Worm (Caenorhabditis elegans): Measurements from ENCODE around the gene F48G7.7.

Gene F48G7.7

ce11 chrV:578977-579376, 47.2 kb downstream of the F48G7.7 start, which contains the start of gene K06H6.4:
K06H6.4 (plus strand) TSS chrV:579277.
- no peak for TF ChIP-seq ztf-11 (tag; optimal IDR thresholded peaks at IDR 0.05)
- no peak for TF ChIP-seq drap-1 (GFP tag; optimal IDR thresholded peaks at IDR 0.05)
- TF ChIP-seq ces-1 (GFP tag; optimal IDR thresholded peaks at IDR 0.05): no peak
- no peak for TF ChIP-seq ceh-39 (tag; optimal IDR thresholded peaks at IDR 0.05)
- no peak for TF ChIP-seq cnd-1 (tag; optimal IDR thresholded peaks at IDR 0.05)
- no peak for TF ChIP-seq blmp-1 (tag; optimal IDR thresholded peaks at IDR 0.05)
- no peak for TF ChIP-seq hlh-1 (tag; optimal IDR thresholded peaks at IDR 0.05)
- no peak for TF ChIP-seq pha-4 (tag; optimal IDR thresholded peaks at IDR 0.05)
- TF ChIP-seq nhr-28 (tag; optimal IDR thresholded peaks at IDR 0.05): no peak

ce11 chrV:576918-577317, 49.3 kb downstream of the F48G7.7 start:
- TF ChIP-seq ztf-11 (tag; optimal IDR thresholded peaks at IDR 0.05) (no peak), elt-3 (tag; optimal IDR thresholded peaks at IDR 0.05) (no peak), flh-1 (GFP tag; optimal IDR thresholded peaks at IDR 0.05) (no peak), unc-62 (GFP tag; optimal IDR thresholded peaks at IDR 0.05) (no peak), ceh-39 (tag; optimal IDR thresholded peaks at IDR 0.05) (no peak), mep-1 (tag; optimal IDR thresholded peaks at IDR 0.05) (no peak), unc-39 (tag; optimal IDR thresholded peaks at IDR 0.05) (no peak), lin-32 (GFP tag; optimal IDR thresholded peaks at IDR 0.05) (no peak)

ce11 chrV:576070-576469, 50.2 kb downstream of the F48G7.7 start, which contains the start of gene K06H6.5:
K06H6.5 (plus strand) TSS chrV:576370.
- TF ChIP-seq ceh-83 (GFP tag; optimal IDR thresholded peaks at IDR 0.05) (no peak), zip-8 (tag; optimal IDR thresholded peaks at IDR 0.05) (no peak), hlh-1 (tag; optimal IDR thresholded peaks at IDR 0.05) (no peak), drap-1 (GFP tag; optimal IDR thresholded peaks at IDR 0.05) (no peak), nhr-76 (tag; optimal IDR thresholded peaks at IDR 0.05) (no peak), ces-1 (GFP tag; optimal IDR thresholded peaks at IDR 0.05) (no peak), lin-32 (GFP tag; optimal IDR thresholded peaks at IDR 0.05) (no peak), mab-5 (tag; optimal IDR thresholded peaks at IDR 0.05) (no peak), nhr-237 (tag; optimal IDR thresholded peaks at IDR 0.05) (no peak), blmp-1 (tag; optimal IDR thresholded peaks at IDR 0.05) (no peak), ztf-11 (tag; optimal IDR thresholded peaks at IDR 0.05) (no peak), ceh-43 (GFP tag; optimal IDR thresholded peaks at IDR 0.05) (no peak), snpc-4 (tag; optimal IDR thresholded peaks at IDR 0.05) (no peak), mep-1 (tag; optimal IDR thresholded peaks at IDR 0.05) (no peak), elt-1 (tag; optimal IDR thresholded peaks at IDR 0.05; ENCODE audit: borderline replicate concordance, insufficient read depth) (no peak), nhr-2 (tag; optimal IDR thresholded peaks at IDR 0.05) (no peak), unc-39 (tag; optimal IDR thresholded peaks at IDR 0.05) (no peak), unc-62 (GFP tag; optimal IDR thresholded peaks at IDR 0.05) (no peak), lsy-2 (tag; optimal IDR thresholded peaks at IDR 0.05) (no peak)

Data from whole organism, mixed stage, embryonic.